Fruit fly (Drosophila melanogaster) whole organism, embryonic: Measurements from ENCODE around the gene CG13471.

Experiments
- B-H2 ChIP-seq: fragments of 200-800 bp; sonication (Bioruptor generic); optimal IDR thresholded peaks from 2 replicates; lab custom pipeline; 2018; ENCODE audit warnings: missing biosample characterization, mild to moderate bottlenecking, missing genetic modification characterization
- Bgb ChIP-seq: fragments of 200-800 bp; sonication (Bioruptor generic); IDR thresholded peaks from 2 replicates; pipeline ENCODE4 v1.3.6; 2022; ENCODE audit warnings: missing biosample characterization, missing genetic modification characterization; ENCODE audit not compliant: partially characterized antibody
- CG10321 ChIP-seq: fragments of 200-800 bp; sonication (Bioruptor generic); IDR thresholded peaks from 2 replicates; pipeline ENCODE4 v1.3.6; 2022; ENCODE audit warnings: missing biosample characterization, missing genetic modification characterization
- CG12071 ChIP-seq: fragments of 200-800 bp; sonication (Bioruptor generic); optimal IDR thresholded peaks from 3 replicates; lab custom pipeline; 2018; ENCODE audit warnings: missing biosample characterization, mild to moderate bottlenecking, missing genetic modification characterization
- CG12769 ChIP-seq: fragments of 200-800 bp; sonication (Bioruptor generic); optimal IDR thresholded peaks from 2 replicates; lab custom pipeline; 2019; ENCODE audit warnings: missing biosample characterization, mild to moderate bottlenecking, missing genetic modification characterization, moderate library complexity
- CG13287 ChIP-seq: fragments of 200-800 bp; sonication (Bioruptor generic); IDR thresholded peaks from 2 replicates; pipeline ENCODE4 v1.3.6; 2022; ENCODE audit warnings: missing biosample characterization, missing genetic modification characterization; ENCODE audit not compliant: partially characterized antibody
- CG13296 ChIP-seq: fragments of 200-800 bp; sonication (Bioruptor generic); optimal IDR thresholded peaks from 3 replicates; lab custom pipeline; 2018; ENCODE audit warnings: missing biosample characterization, mild to moderate bottlenecking, missing genetic modification characterization
- CG13624 ChIP-seq: fragments of 200-800 bp; sonication (Bioruptor generic); optimal IDR thresholded peaks from 2 replicates; lab custom pipeline; 2016; ENCODE audit warnings: missing biosample characterization, missing genetic modification characterization
- CG16779 ChIP-seq: fragments of 200-800 bp; sonication (Bioruptor generic); IDR thresholded peaks from 2 replicates; pipeline ENCODE4 v1.3.6; 2022; ENCODE audit warnings: missing biosample characterization, missing genetic modification characterization
- CG17385 ChIP-seq: fragments of 200-800 bp; sonication (Bioruptor generic); optimal IDR thresholded peaks from 3 replicates; lab custom pipeline; 2018; ENCODE audit warnings: missing biosample characterization, mild to moderate bottlenecking, missing genetic modification characterization
- CG1792 ChIP-seq: fragments of 200-800 bp; sonication (Bioruptor generic); optimal IDR thresholded peaks from 2 replicates; lab custom pipeline; 2016; ENCODE audit warnings: missing biosample characterization, missing genetic modification characterization
- CG18599 ChIP-seq: fragments of 200-800 bp; sonication (Bioruptor generic); optimal IDR thresholded peaks from 3 replicates; lab custom pipeline; 2017; ENCODE audit warnings: missing biosample characterization, missing genetic modification characterization, mild to moderate bottlenecking, moderate library complexity, missing genetic modification reagents
- CG30020 ChIP-seq: fragments of 200-800 bp; optimal IDR thresholded peaks from 2 replicates; lab custom pipeline; 2019; ENCODE audit warnings: missing biosample characterization, mild to moderate bottlenecking, missing genetic modification characterization, moderate library complexity
- CG3163 ChIP-seq: fragments of 200-800 bp; sonication (Bioruptor generic); optimal IDR thresholded peaks from 3 replicates; lab custom pipeline; 2016; ENCODE audit warnings: missing biosample characterization, missing genetic modification characterization
- CG34224 ChIP-seq: fragments of 200-800 bp; sonication (Bioruptor generic); IDR thresholded peaks from 3 replicates; pipeline ENCODE4 v1.3.6; 2022; ENCODE audit warnings: missing biosample characterization, missing genetic modification characterization; ENCODE audit not compliant: partially characterized antibody
- CG34376 ChIP-seq: fragments of 200-800 bp; sonication (Bioruptor generic); optimal IDR thresholded peaks from 2 replicates; lab custom pipeline; 2018; ENCODE audit warnings: missing biosample characterization, mild to moderate bottlenecking, missing genetic modification characterization
- CG4617 ChIP-seq: fragments of 200-800 bp; sonication (Bioruptor generic); optimal IDR thresholded peaks from 3 replicates; lab custom pipeline; 2016; ENCODE audit warnings: missing biosample characterization, missing genetic modification characterization, borderline replicate concordance
- CG6765 ChIP-seq: fragments of 200-800 bp; sonication (Bioruptor generic); optimal IDR thresholded peaks from 3 replicates; lab custom pipeline; 2017; ENCODE audit warnings: missing biosample characterization, mild to moderate bottlenecking, missing genetic modification characterization
- CG6813 ChIP-seq: fragments of 200-800 bp; sonication (Bioruptor generic); optimal IDR thresholded peaks from 2 replicates; lab custom pipeline; 2017; ENCODE audit warnings: missing biosample characterization, missing genetic modification characterization, mild to moderate bottlenecking, moderate library complexity, missing genetic modification reagents
- CG6854 ChIP-seq: fragments of 200-800 bp; sonication (Bioruptor generic); optimal IDR thresholded peaks from 3 replicates; lab custom pipeline; 2017; ENCODE audit warnings: missing biosample characterization, mild to moderate bottlenecking, missing genetic modification characterization
- CG7372 ChIP-seq: fragments of 200-800 bp; sonication (Bioruptor generic); IDR thresholded peaks from 2 replicates; pipeline ENCODE4 v1.3.6; 2022; ENCODE audit warnings: missing biosample characterization, missing genetic modification characterization
- CkIIα-i1 ChIP-seq: fragments of 200-800 bp; sonication (Bioruptor generic); IDR thresholded peaks from 2 replicates; pipeline ENCODE4 v1.3.6; 2022; ENCODE audit warnings: missing biosample characterization, missing genetic modification characterization
- Dad ChIP-seq: fragments of 200-800 bp; sonication (Bioruptor generic); optimal IDR thresholded peaks from 3 replicates; lab custom pipeline; 2016; ENCODE audit warnings: missing biosample characterization, missing genetic modification characterization
- Dip2 ChIP-seq: fragments of 200-800 bp; sonication (Bioruptor generic); IDR thresholded peaks from 2 replicates; pipeline ENCODE4 v1.3.6; 2022; ENCODE audit warnings: missing biosample characterization, missing genetic modification characterization
- Fer3 ChIP-seq: fragments of 200-800 bp; sonication (Bioruptor generic); optimal IDR thresholded peaks from 2 replicates; lab custom pipeline; 2018; ENCODE audit warnings: missing biosample characterization, mild to moderate bottlenecking, missing genetic modification characterization, moderate library complexity
- HHEX ChIP-seq: fragments of 200-800 bp; sonication (Bioruptor generic); optimal IDR thresholded peaks from 3 replicates; lab custom pipeline; 2017; ENCODE audit warnings: missing biosample characterization, mild to moderate bottlenecking, missing genetic modification characterization, missing genetic modification reagents
- Hey ChIP-seq: fragments of 200-800 bp; sonication (Bioruptor generic); optimal IDR thresholded peaks from 3 replicates; lab custom pipeline; 2018; ENCODE audit warnings: missing biosample characterization, mild to moderate bottlenecking, missing genetic modification characterization
- Hr78 ChIP-seq, 2 experiments: fragments of 200-800 bp in 1 of 2; fragments of >200 bp in 1 of 2; sonication (Bioruptor generic) in 1 of 2; optimal IDR thresholded peaks; 2 replicates each; lab custom pipeline; 2017 to 2019; ENCODE audit warnings: missing biosample characterization in 2 of 2, missing genetic modification characterization in 2 of 2, mild to moderate bottlenecking in 1 of 2, moderate library complexity in 1 of 2
- Jarid2 ChIP-seq: fragments of 200-800 bp; sonication (Bioruptor generic); optimal IDR thresholded peaks from 3 replicates; lab custom pipeline; 2017; ENCODE audit warnings: mild to moderate bottlenecking, missing biosample characterization, missing genetic modification reagents, missing genetic modification characterization
- MESR4 ChIP-seq: fragments of 200-800 bp; sonication (Bioruptor generic); optimal IDR thresholded peaks from 2 replicates; lab custom pipeline; 2018; ENCODE audit warnings: missing biosample characterization, mild to moderate bottlenecking, missing genetic modification characterization, moderate library complexity
- MTF-1 ChIP-seq: fragments of 200-800 bp; sonication (Bioruptor generic); optimal IDR thresholded peaks from 2 replicates; lab custom pipeline; 2018; ENCODE audit warnings: missing biosample characterization, mild to moderate bottlenecking, missing genetic modification characterization, borderline replicate concordance
- Ravus ChIP-seq: fragments of 200-800 bp; sonication (Bioruptor generic); IDR thresholded peaks from 2 replicates; pipeline ENCODE4 v1.3.6; 2022; ENCODE audit warnings: missing biosample characterization, missing genetic modification characterization
- Scr ChIP-seq: fragments of 200-800 bp; sonication (Bioruptor generic); IDR thresholded peaks from 2 replicates; pipeline ENCODE4 v1.3.6; 2022; ENCODE audit warnings: missing biosample characterization, missing genetic modification characterization; ENCODE audit not compliant: partially characterized antibody
- ato ChIP-seq: fragments of 200-800 bp; sonication (Bioruptor generic); IDR thresholded peaks from 2 replicates; pipeline ENCODE4 v1.3.6; 2022; ENCODE audit warnings: missing biosample characterization, missing genetic modification characterization; ENCODE audit not compliant: partially characterized antibody
- cas ChIP-seq: fragments of 200-800 bp; sonication (Bioruptor generic); IDR thresholded peaks from 2 replicates; pipeline ENCODE4 v1.3.6; 2022; ENCODE audit warnings: missing biosample characterization, missing genetic modification characterization
- dan ChIP-seq: fragments of 200-800 bp; sonication (Bioruptor generic); IDR thresholded peaks from 2 replicates; pipeline ENCODE4 v1.3.6; 2022; ENCODE audit warnings: missing biosample characterization, missing genetic modification characterization
- dati ChIP-seq: fragments of 200-800 bp; sonication (Bioruptor generic); IDR thresholded peaks from 2 replicates; pipeline ENCODE4 v1.3.6; 2022; ENCODE audit warnings: missing biosample characterization, missing genetic modification characterization
- ftz-f1 ChIP-seq: fragments of 200-800 bp; sonication (Bioruptor generic); optimal IDR thresholded peaks from 2 replicates; lab custom pipeline; 2016; ENCODE audit warnings: missing biosample characterization, missing genetic modification characterization
- gem ChIP-seq: fragments of 200-800 bp; sonication (Bioruptor generic); optimal IDR thresholded peaks from 2 replicates; lab custom pipeline; 2019; ENCODE audit warnings: missing biosample characterization, mild to moderate bottlenecking, missing genetic modification characterization, moderate library complexity
- inv ChIP-seq: fragments of 200-800 bp; sonication (Bioruptor generic); IDR thresholded peaks from 2 replicates; pipeline ENCODE4 v1.3.6; 2022; ENCODE audit warnings: missing biosample characterization, missing genetic modification characterization; ENCODE audit not compliant: partially characterized antibody
- nau ChIP-seq: fragments of 200-800 bp; sonication (Bioruptor generic); optimal IDR thresholded peaks from 3 replicates; lab custom pipeline; 2017; ENCODE audit warnings: missing biosample characterization, mild to moderate bottlenecking, missing genetic modification characterization, missing genetic modification reagents
- pros ChIP-seq: fragments of 200-800 bp; sonication (Bioruptor generic); optimal IDR thresholded peaks from 3 replicates; lab custom pipeline; 2019; ENCODE audit warnings: missing biosample characterization, mild to moderate bottlenecking, missing genetic modification characterization, moderate library complexity
- psq ChIP-seq: fragments of 200-800 bp; sonication (Bioruptor generic); optimal IDR thresholded peaks from 2 replicates; lab custom pipeline; 2017; ENCODE audit warnings: missing biosample characterization, missing genetic modification characterization
- rib ChIP-seq: fragments of 200-800 bp; sonication (Bioruptor generic); IDR thresholded peaks from 2 replicates; pipeline ENCODE4 v1.3.6; 2022; ENCODE audit warnings: missing biosample characterization, missing genetic modification characterization
- schlank ChIP-seq: fragments of 200-800 bp; sonication (Bioruptor generic); optimal IDR thresholded peaks from 2 replicates; lab custom pipeline; 2018; ENCODE audit warnings: missing biosample characterization, mild to moderate bottlenecking, missing genetic modification characterization
- scrt ChIP-seq: fragments of 200-800 bp; sonication (Bioruptor generic); optimal IDR thresholded peaks from 2 replicates; lab custom pipeline; 2018; ENCODE audit warnings: missing biosample characterization, mild to moderate bottlenecking, missing genetic modification characterization, moderate library complexity
- trem ChIP-seq: fragments of 200-800 bp; optimal IDR thresholded peaks from 3 replicates; lab custom pipeline; 2019; ENCODE audit warnings: missing biosample characterization, mild to moderate bottlenecking, missing genetic modification characterization, moderate library complexity
- zen2 ChIP-seq: fragments of 200-800 bp; sonication (Bioruptor generic); IDR thresholded peaks from 3 replicates; pipeline ENCODE4 v1.3.6; 2022; ENCODE audit warnings: missing biosample characterization, missing genetic modification characterization; ENCODE audit not compliant: partially characterized antibody

Gene CG13471

dm6 chr3L:14706461-14706880 is 26.8 kb downstream of the CG13471 start:
- TF ChIP-seq CG13287 (peak; percentile 75; the same call in 1 of the 2 replicates), CG12071 (GFP tag; lab: Kevin White, UChicago) (no peak), CG6854 (GFP tag; lab: Kevin White, UChicago) (peak; percentile 47), CG17385 (peak; percentile 23), nau (GFP tag; lab: Kevin White, UChicago) (peak; percentile 51), CG12769 (tag; lab: Kevin White, UChicago) (peak; percentile 69), MESR4 (no peak), Ravus (no peak), ftz-f1 (GFP tag; lab: Kevin White, UChicago) (peak; percentile 65), Dad (GFP tag; lab: Kevin White, UChicago) (no peak), CG1792 (GFP tag; lab: Kevin White, UChicago) (peak; percentile 1), zen2 (GFP tag; lab: Robert Waterston, UW) (peak; percentile 69; the same call in 2 of the 3 replicates), rib (GFP tag; lab: Robert Waterston, UW) (peak; percentile 34; the same call in 1 of the 2 replicates), Fer3 (tag; lab: Kevin White, UChicago) (peak; percentile 32), Scr (GFP tag; lab: Robert Waterston, UW) (no peak), CG34376 (GFP tag; lab: Kevin White, UChicago) (peak; percentile 59), CG13624 (GFP tag; lab: Kevin White, UChicago) (peak; percentile 42), CG13296 (GFP tag; lab: Kevin White, UChicago) (peak; percentile 54), Jarid2 (peak; percentile 95), CG6813 (GFP tag; lab: Kevin White, UChicago) (peak; percentile 33), CG10321 (no peak), cas (0 out of 2 replicates have a peak, but pooled peaks have one; percentile 15), CG3163 (GFP tag; lab: Kevin White, UChicago) (peak; percentile 12), CG4617 (GFP tag; lab: Kevin White, UChicago) (no peak), pros (GFP tag; lab: Kevin White, UChicago) (no peak), CG34224 (GFP tag; lab: Robert Waterston, UW) (peak; percentile 56; the same call in 2 of the 3 replicates), dan (no peak), CG7372 (GFP tag; lab: Robert Waterston, UW) (peak; percentile 81), CG16779 (peak; percentile 58; the same call in 1 of the 2 replicates), schlank (tag; lab: Kevin White, UChicago) (peak; percentile 15), Dip2 (no peak), psq (GFP tag; lab: Kevin White, UChicago) (peak; percentile 89), CG18599 (GFP tag; lab: Kevin White, UChicago) (peak; percentile 36), Hey (peak; percentile 59), CG30020 (no peak), ato (peak; percentile 65; the same call in 1 of the 2 replicates), HHEX (GFP tag; lab: Kevin White, UChicago) (peak; percentile 27), Hr78 (GFP tag; optimal IDR thresholded peaks at IDR 0.05; lab: Kevin White, UChicago) (peak in 1 of 2 experiments; percentile 89), gem (tag; lab: Kevin White, UChicago) (peak; percentile 65), scrt (GFP tag; lab: Kevin White, UChicago) (peak; percentile 97), MTF-1 (GFP tag; lab: Kevin White, UChicago) (peak; percentile 9), trem (tag; lab: Kevin White, UChicago) (no peak), CkIIα-i1 (GFP tag; lab: Robert Waterston, UW) (no peak), B-H2 (GFP tag; lab: Kevin White, UChicago) (peak; percentile 11), CG6765 (GFP tag; lab: Kevin White, UChicago) (peak; percentile 29), Bgb (peak; percentile 86), inv (GFP tag; lab: Robert Waterston, UW) (peak; percentile 33; the same call in 1 of the 2 replicates), dati (GFP tag; lab: Robert Waterston, UW) (no peak)
